Worm (Caenorhabditis elegans): Measurements from ENCODE around the gene Y48G9A.7.

Y48G9A.7 gene

DNA sequence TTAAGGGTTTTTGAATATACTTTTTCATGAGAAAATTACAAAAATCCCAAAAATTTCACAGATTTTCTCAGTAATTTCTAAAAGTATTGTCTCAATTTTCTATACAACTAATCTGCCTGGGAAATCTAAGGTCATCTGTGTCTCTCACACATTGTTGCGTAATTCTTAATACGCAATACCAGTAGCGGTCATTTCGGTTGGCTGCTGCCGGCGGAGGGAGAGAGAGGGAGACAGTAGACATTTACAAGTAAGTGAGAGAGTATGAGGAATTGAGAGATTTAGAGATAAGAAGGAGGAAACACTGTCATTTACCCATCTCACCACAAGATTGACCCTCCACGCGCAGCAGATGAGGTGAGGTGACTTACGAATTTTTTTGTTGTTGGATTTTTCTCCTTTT, 15.6 kb downstream of the Y48G9A.7 start (continued):
- TF ChIP-seq mdl-1 (tag; optimal IDR thresholded peaks at IDR 0.05) (peak in 1 of 2 experiments; percentile 27), nhr-111 (GFP tag; optimal IDR thresholded peaks at IDR 0.05) (no peak), nhr-76 (tag; optimal IDR thresholded peaks at IDR 0.05) (no peak), hif-1 (tag; optimal IDR thresholded peaks at IDR 0.05) (no peak), hlh-30 (tag; optimal IDR thresholded peaks at IDR 0.05; ENCODE audit: insufficient read depth) (peak; percentile 53), attf-4 (tag; optimal IDR thresholded peaks at IDR 0.05) (no peak), unc-62 (GFP tag; optimal IDR thresholded peaks at IDR 0.05 in 1 of 2) (peak in 1 of 2 experiments; percentile 63), unc-62 (tag; optimal IDR thresholded peaks at IDR 0.05) (no peak), mes-2 (tag; optimal IDR thresholded peaks at IDR 0.05; ENCODE audit: poor library complexity, severe bottlenecking) (peak; percentile 2), dve-1 (tag; optimal IDR thresholded peaks at IDR 0.05; ENCODE audit: insufficient read depth) (no peak), mep-1 (tag; optimal IDR thresholded peaks at IDR 0.05) (peak; percentile 27), nhr-10 (tag; optimal IDR thresholded peaks at IDR 0.05) (no peak), F10B5.3 (tag; optimal IDR thresholded peaks at IDR 0.05) (no peak), lin-29 (GFP tag; IDR thresholded peaks at IDR 0.05) (no peak), ctbp-1 (GFP tag; IDR thresholded peaks at IDR 0.05) (no peak), nhr-25 (tag; optimal IDR thresholded peaks at IDR 0.05; ENCODE audit: borderline replicate concordance, insufficient read depth) (peak; percentile 38), madf-9 (GFP tag; conservative IDR thresholded peaks at IDR 0.05) (no peak), unc-130 (GFP tag; optimal IDR thresholded peaks at IDR 0.05) (no peak), nhr-77 (tag; optimal IDR thresholded peaks at IDR 0.05) (no peak), fkh-10 (GFP tag; optimal IDR thresholded peaks at IDR 0.05) (no peak), hlh-11 (tag; optimal IDR thresholded peaks at IDR 0.05) (no peak), aly-2 (tag; optimal IDR thresholded peaks at IDR 0.05) (no peak), zfp-2 (tag; optimal IDR thresholded peaks at IDR 0.05) (no peak), F37D6.2 (tag; optimal IDR thresholded peaks at IDR 0.05) (no peak), skn-1 (tag; optimal IDR thresholded peaks at IDR 0.05) (no peak), daf-12 (tag; optimal IDR thresholded peaks at IDR 0.05) (no peak), ztf-11 (tag; optimal IDR thresholded peaks at IDR 0.05) (no peak)

ce11 chrIII:2129377-2129776, 19.0 kb downstream of the Y48G9A.7 start:
- TF ChIP-seq lin-38 (GFP tag; IDR thresholded peaks at IDR 0.05) (peak; percentile 34), hmg-1.1 (GFP tag; IDR thresholded peaks at IDR 0.05) (no peak)

ce11 chrIII:2129991-2130390, 19.6 kb downstream of the Y48G9A.7 start:
- TF ChIP-seq hlh-30 (tag; optimal IDR thresholded peaks at IDR 0.05; ENCODE audit: insufficient read depth) (peak; percentile 66), lsy-2 (tag; optimal IDR thresholded peaks at IDR 0.05) (peak in 1 of 2 experiments; percentile 36), nhr-42 (GFP tag; IDR thresholded peaks at IDR 0.05) (no peak)

ce11 chrIII:2132059-2132458, 21.7 kb downstream of the Y48G9A.7 start:
- TF ChIP-seq nhr-77 (tag; optimal IDR thresholded peaks at IDR 0.05) (no peak), lsy-2 (tag; optimal IDR thresholded peaks at IDR 0.05) (peak in 1 of 2 experiments; percentile 30), saeg-2 (GFP tag; IDR thresholded peaks at IDR 0.05) (no peak), nhr-28 (tag; optimal IDR thresholded peaks at IDR 0.05) (peak; percentile 6), aha-1 (tag) (peak; percentile 47), hlh-30 (tag; optimal IDR thresholded peaks at IDR 0.05; ENCODE audit: insufficient read depth) (peak; percentile 22), zip-2 (tag; optimal IDR thresholded peaks at IDR 0.05) (no peak), sdz-12 (GFP tag; optimal IDR thresholded peaks at IDR 0.05) (no peak)

Measured in whole organism, L4 larva.